Worm (Caenorhabditis elegans): ENCODE data around the gene F18F11.4.

DNA sequence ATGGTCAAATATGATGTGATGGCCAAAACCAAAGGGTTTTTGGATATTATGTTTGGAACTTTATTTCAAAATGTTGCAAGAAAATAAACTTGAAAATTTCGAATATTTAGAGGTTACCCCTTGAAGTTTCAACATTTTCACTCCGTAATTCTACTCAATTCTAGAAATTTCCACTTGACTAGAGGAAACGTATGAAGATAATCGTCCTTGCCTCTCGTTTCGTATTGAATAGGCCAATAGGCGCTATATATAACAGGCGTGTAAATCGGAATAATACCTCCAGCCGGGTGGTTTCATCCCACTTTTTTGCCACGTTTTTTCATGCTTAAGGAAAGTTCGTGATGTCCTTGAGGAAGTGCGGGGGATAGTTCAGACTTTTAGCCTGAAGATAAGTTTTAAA lies 12.7 kb downstream of the F18F11.4 start:
- TF ChIP-seq mdl-1 (tag; optimal IDR thresholded peaks at IDR 0.05) = no peak
- TF ChIP-seq elt-1 (tag; optimal IDR thresholded peaks at IDR 0.05) = no peak
- TF ChIP-seq jun-1 (tag; optimal IDR thresholded peaks at IDR 0.05) = no peak
- TF ChIP-seq tbx-2 (tag; optimal IDR thresholded peaks at IDR 0.05) = no peak
- no peak for TF ChIP-seq nfya-1 (tag; optimal IDR thresholded peaks at IDR 0.05; ENCODE audit: insufficient read depth)
- TF ChIP-seq unc-39 (tag; optimal IDR thresholded peaks at IDR 0.05) = no peak
- no peak for TF ChIP-seq skn-1 (tag; optimal IDR thresholded peaks at IDR 0.05)

Data from whole organism, L3 larva.